Fruit fly (Drosophila melanogaster): ENCODE results near the gene cocoon.

The cocoon gene

dm6 chr3L:15508233-15508632 is 34.3 kb upstream of the cocoon start, which contains the start of gene CG7841 (continued):
- TF ChIP-seq D19B (GFP tag; optimal IDR thresholded peaks at IDR 0.05) (peak; percentile 86), gsb-n (tag; optimal IDR thresholded peaks at IDR 0.05) (peak; percentile 98), pb (GFP tag; optimal IDR thresholded peaks at IDR 0.05) (peak; percentile 95), CG12155 (GFP tag; optimal IDR thresholded peaks at IDR 0.05) (peak; percentile 94), zfh2 (GFP tag; optimal IDR thresholded peaks at IDR 0.05) (peak; percentile 95), sd (tag; optimal IDR thresholded peaks at IDR 0.05) (peak; percentile 90), CG8478 (optimal IDR thresholded peaks at IDR 0.05) (no peak), peb (GFP tag; IDR thresholded peaks at IDR 0.05) (peak; percentile 79), sc (optimal IDR thresholded peaks at IDR 0.05) (no peak), sc (GFP tag; optimal IDR thresholded peaks at IDR 0.05) (peak; percentile 95)

DNA sequence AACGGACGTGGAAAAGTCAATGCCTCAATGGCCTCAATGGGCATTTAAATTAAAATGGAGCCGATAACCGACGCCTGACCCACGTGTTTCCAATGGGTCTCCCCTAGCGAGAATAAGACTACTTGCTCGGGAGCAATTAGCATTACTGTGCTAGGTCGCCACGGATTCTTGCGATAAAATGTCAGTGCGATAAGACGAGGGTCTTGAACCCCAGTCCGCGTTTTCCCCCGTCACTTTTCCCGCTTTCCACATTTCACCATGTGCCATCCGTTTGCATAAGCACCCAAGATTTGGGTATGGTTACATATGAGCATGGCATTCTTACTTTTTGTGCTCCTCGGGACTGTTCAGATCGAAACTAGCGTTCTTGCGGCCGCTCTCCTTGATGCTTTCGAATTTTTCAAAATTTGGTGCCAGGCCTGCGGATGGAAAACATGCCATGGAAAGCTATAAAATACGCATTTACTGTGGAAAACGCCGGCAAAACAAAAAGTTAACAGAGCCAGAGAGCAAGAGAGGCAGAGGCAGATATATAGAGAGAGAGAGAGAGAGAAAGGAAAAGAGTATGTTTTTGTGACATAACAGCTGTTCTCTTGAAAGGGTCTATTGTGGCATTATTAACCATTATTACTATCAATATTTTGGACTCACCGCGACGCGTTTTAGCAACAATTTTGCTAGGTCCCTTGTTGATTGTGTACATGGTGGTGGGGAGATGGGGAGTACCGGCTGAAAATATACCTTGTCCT is 33.4 kb upstream of the cocoon start:
- TF ChIP-seq CG6765 (GFP tag; optimal IDR thresholded peaks at IDR 0.05): no peak
- TF ChIP-seq pho (GFP tag; optimal IDR thresholded peaks at IDR 0.05): no peak
- TF ChIP-seq CG13424 (tag; optimal IDR thresholded peaks at IDR 0.05): no peak
- TF ChIP-seq CG34224 (GFP tag; IDR thresholded peaks at IDR 0.05; ENCODE audit: partially characterized antibody): no peak
- TF ChIP-seq CG6854 (GFP tag; optimal IDR thresholded peaks at IDR 0.05): no peak
- TF ChIP-seq tx (GFP tag; optimal IDR thresholded peaks at IDR 0.05): no peak
- TF ChIP-seq Gsc (GFP tag; IDR thresholded peaks at IDR 0.05): no peak
- TF ChIP-seq CG5180 (GFP tag; optimal IDR thresholded peaks at IDR 0.05): no peak
- TF ChIP-seq Aef1 (GFP tag; IDR thresholded peaks at IDR 0.05): no peak
- TF ChIP-seq Hr39 (optimal IDR thresholded peaks at IDR 0.05): no peak
- no peak for TF ChIP-seq wdn (GFP tag; IDR thresholded peaks at IDR 0.05)
- TF ChIP-seq CG9932 (GFP tag; IDR thresholded peaks at IDR 0.05): no peak
- no peak for TF ChIP-seq Mes4 (GFP tag; optimal IDR thresholded peaks at IDR 0.05)
- TF ChIP-seq kah (GFP tag; optimal IDR thresholded peaks at IDR 0.05): no peak
- 0 out of 4 replicates have a peak, but pooled peaks have one; percentile 46 for TF ChIP-seq Dll (GFP tag; IDR thresholded peaks at IDR 0.05; ENCODE audit: partially characterized antibody)
- TF ChIP-seq toy (GFP tag; IDR thresholded peaks at IDR 0.05): no peak
- no peak for TF ChIP-seq CG31441 (GFP tag; IDR thresholded peaks at IDR 0.05)
- peak; percentile 33 for TF ChIP-seq dm (GFP tag; optimal IDR thresholded peaks at IDR 0.05)
- no peak for TF ChIP-seq cas (GFP tag; IDR thresholded peaks at IDR 0.05)
- no peak for TF ChIP-seq Nf-YB (GFP tag; optimal IDR thresholded peaks at IDR 0.05)
- TF ChIP-seq klu (GFP tag; IDR thresholded peaks at IDR 0.05): no peak
- TF ChIP-seq CG18764 (GFP tag; optimal IDR thresholded peaks at IDR 0.05): no peak
- TF ChIP-seq Dref (GFP tag; IDR thresholded peaks at IDR 0.05): no peak
- TF ChIP-seq NFAT (GFP tag; IDR thresholded peaks at IDR 0.05): no peak
- no peak for TF ChIP-seq CG12769 (tag; optimal IDR thresholded peaks at IDR 0.05)
- 0 out of 3 replicates have a peak, but pooled peaks have one; percentile 10 for TF ChIP-seq Opbp (GFP tag; IDR thresholded peaks at IDR 0.05; ENCODE audit: partially characterized antibody)
- no peak for TF ChIP-seq CG12219 (GFP tag; optimal IDR thresholded peaks at IDR 0.05)
- no peak for TF ChIP-seq Dp (GFP tag; optimal IDR thresholded peaks at IDR 0.05)
- TF ChIP-seq tll (GFP tag; optimal IDR thresholded peaks at IDR 0.05): no peak
- no peak for TF ChIP-seq CG11723 (GFP tag; optimal IDR thresholded peaks at IDR 0.05)
- TF ChIP-seq CG16815 (GFP tag; optimal IDR thresholded peaks at IDR 0.05): no peak
- TF ChIP-seq Sox102F (GFP tag; optimal IDR thresholded peaks at IDR 0.05): no peak
- no peak for TF ChIP-seq Oaz (GFP tag; IDR thresholded peaks at IDR 0.05)
- TF ChIP-seq CG7963 (GFP tag; IDR thresholded peaks at IDR 0.05; ENCODE audit: partially characterized antibody): no peak
- TF ChIP-seq pros (GFP tag; optimal IDR thresholded peaks at IDR 0.05): peak; percentile 2
- TF ChIP-seq CG15601 (tag; optimal IDR thresholded peaks at IDR 0.05): no peak
- peak; percentile 66 for TF ChIP-seq yki (optimal IDR thresholded peaks at IDR 0.05)
- TF ChIP-seq CG13296 (GFP tag; optimal IDR thresholded peaks at IDR 0.05): no peak
- TF ChIP-seq CG1602 (GFP tag; optimal IDR thresholded peaks at IDR 0.05): no peak
- no peak for TF ChIP-seq eyg (GFP tag; optimal IDR thresholded peaks at IDR 0.05)
